Worm (Caenorhabditis elegans): Measurements from ENCODE around the gene fbxa-26.

- TF ChIP-seq ztf-29 (GFP tag; IDR thresholded peaks at IDR 0.05) (no peak), tab-1 (GFP tag; IDR thresholded peaks at IDR 0.05) (no peak)
Measured at ce11 chrIII:1308887-1309286, 33.4 kb downstream of the fbxa-26 start, which contains the start of gene Y82E9BL.12.
